Fruit fly (Drosophila melanogaster): ENCODE results near the gene SAK.

Gene SAK

dm6 chr3L:21464240-21464639 is 51.4 kb downstream of the SAK start (continued):
- TF ChIP-seq Sox100B (GFP tag; optimal IDR thresholded peaks at IDR 0.05): peak; percentile 66
- no peak for TF ChIP-seq E2f2 (GFP tag; IDR thresholded peaks at IDR 0.05)
- TF ChIP-seq CG1832 (GFP tag; optimal IDR thresholded peaks at IDR 0.05): no peak
- peak; percentile 76 for TF ChIP-seq CG10267 (tag; optimal IDR thresholded peaks at IDR 0.05)
- no peak for TF ChIP-seq Abd-B (GFP tag; optimal IDR thresholded peaks at IDR 0.05)
- no peak for TF ChIP-seq CG2120 (GFP tag; optimal IDR thresholded peaks at IDR 0.05)
- peak; percentile 88 for TF ChIP-seq Spps (tag; optimal IDR thresholded peaks at IDR 0.05)
- TF ChIP-seq ATbp (GFP tag; optimal IDR thresholded peaks at IDR 0.05): peak; percentile 80
- TF ChIP-seq gcm (GFP tag; optimal IDR thresholded peaks at IDR 0.05): peak; percentile 75
- peak; percentile 68 for TF ChIP-seq CG12104 (GFP tag; optimal IDR thresholded peaks at IDR 0.05)
- peak; percentile 45 for TF ChIP-seq caup (GFP tag; optimal IDR thresholded peaks at IDR 0.05; ENCODE audit: severe bottlenecking)
- TF ChIP-seq dmrt99B (tag; optimal IDR thresholded peaks at IDR 0.05): peak; percentile 56
- TF ChIP-seq Ravus (GFP tag; IDR thresholded peaks at IDR 0.05): no peak
- no peak for TF ChIP-seq dpn (GFP tag; optimal IDR thresholded peaks at IDR 0.05)
- peak; percentile 20 for TF ChIP-seq CG12071 (GFP tag; optimal IDR thresholded peaks at IDR 0.05)
- no peak for TF ChIP-seq H15 (GFP tag; IDR thresholded peaks at IDR 0.05)
- TF ChIP-seq CG10274 (GFP tag; optimal IDR thresholded peaks at IDR 0.05): peak; percentile 28
- TF ChIP-seq CG10209 (GFP tag; optimal IDR thresholded peaks at IDR 0.05): peak; percentile 85
- TF ChIP-seq CG18764 (GFP tag; optimal IDR thresholded peaks at IDR 0.05): peak; percentile 34
- no peak for TF ChIP-seq Dek (tag; optimal IDR thresholded peaks at IDR 0.05)
- peak; percentile 23; the same call in 1 of the 2 replicates for TF ChIP-seq ranshi (GFP tag; IDR thresholded peaks at IDR 0.05)
- peak; percentile 68 for TF ChIP-seq CG4404 (GFP tag; IDR thresholded peaks at IDR 0.05)
- no peak for TF ChIP-seq ERR (GFP tag; optimal IDR thresholded peaks at IDR 0.05)
- peak; percentile 73 for TF ChIP-seq CG4707 (GFP tag; optimal IDR thresholded peaks at IDR 0.05)
- TF ChIP-seq jigr1 (GFP tag; IDR thresholded peaks at IDR 0.05): no peak
- no peak for TF ChIP-seq tx (GFP tag; optimal IDR thresholded peaks at IDR 0.05)
- no peak for TF ChIP-seq toy (GFP tag; IDR thresholded peaks at IDR 0.05)
- no peak for TF ChIP-seq CG43689 (GFP tag; IDR thresholded peaks at IDR 0.05)
- peak; percentile 51; the same call in 2 of the 3 replicates for TF ChIP-seq CG11695 (GFP tag; IDR thresholded peaks at IDR 0.05)
- TF ChIP-seq CG3163 (GFP tag; optimal IDR thresholded peaks at IDR 0.05): no peak
- no peak for TF ChIP-seq Dp (GFP tag; optimal IDR thresholded peaks at IDR 0.05)
- no peak for TF ChIP-seq Fer2 (tag; optimal IDR thresholded peaks at IDR 0.05)
- peak; percentile 38 for TF ChIP-seq CG6654 (GFP tag; optimal IDR thresholded peaks at IDR 0.05)
- no peak for TF ChIP-seq Xbp1 (GFP tag; optimal IDR thresholded peaks at IDR 0.05)
- no peak for TF ChIP-seq mld (GFP tag; IDR thresholded peaks at IDR 0.05; ENCODE audit: partially characterized antibody)
- peak; percentile 81 for TF ChIP-seq org-1 (GFP tag; optimal IDR thresholded peaks at IDR 0.05)
- peak; percentile 95 for TF ChIP-seq CG6813 (GFP tag; optimal IDR thresholded peaks at IDR 0.05)
- peak; percentile 71 for TF ChIP-seq CG12391 (tag; optimal IDR thresholded peaks at IDR 0.05)
- no peak for TF ChIP-seq unc-4 (GFP tag; IDR thresholded peaks at IDR 0.05; ENCODE audit: partially characterized antibody)
- TF ChIP-seq bsh (GFP tag; optimal IDR thresholded peaks at IDR 0.05): peak in 1 of 2 experiments; percentile 87
- no peak for TF ChIP-seq HmgD (GFP tag; optimal IDR thresholded peaks at IDR 0.05)
- TF ChIP-seq C15 (GFP tag; IDR thresholded peaks at IDR 0.05): no peak
- no peak for TF ChIP-seq CG3995 (GFP tag; optimal IDR thresholded peaks at IDR 0.05)
- TF ChIP-seq CG3726 (GFP tag; IDR thresholded peaks at IDR 0.05): no peak
- TF ChIP-seq CTCF (GFP tag; optimal IDR thresholded peaks at IDR 0.05): peak; percentile 38
- TF ChIP-seq ind (GFP tag; optimal IDR thresholded peaks at IDR 0.05): no peak
- no peak for TF ChIP-seq CG17912 (GFP tag; optimal IDR thresholded peaks at IDR 0.05)
- TF ChIP-seq ems (GFP tag; optimal IDR thresholded peaks at IDR 0.05): peak; percentile 28
- TF ChIP-seq CG9876 (GFP tag; optimal IDR thresholded peaks at IDR 0.05): no peak
- no peak for TF ChIP-seq nom (GFP tag; optimal IDR thresholded peaks at IDR 0.05)
- no peak for TF ChIP-seq CG3847 (GFP tag; IDR thresholded peaks at IDR 0.05)

All from whole organism, embryonic.